Worm (Caenorhabditis elegans): ENCODE measurements around the gene F43C9.2.

DNA sequence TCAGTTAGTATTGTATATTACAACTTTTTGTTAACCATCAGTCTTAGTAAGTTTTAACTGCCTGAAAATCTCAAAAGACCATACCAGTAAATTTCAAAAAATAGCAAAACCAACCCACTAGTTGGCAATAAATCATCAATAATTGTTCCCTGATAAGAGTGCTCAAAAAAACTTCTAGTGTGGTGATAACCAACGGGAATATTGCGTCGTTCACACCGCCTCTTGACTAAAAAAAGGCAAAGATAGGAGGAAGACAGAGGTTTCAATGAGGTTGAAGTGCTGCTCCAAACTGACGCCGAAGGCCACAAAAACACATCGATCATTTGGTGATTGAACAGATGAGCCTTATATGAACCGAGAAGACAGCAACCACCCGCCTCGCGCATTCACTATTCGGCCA, 17.5 kb downstream of the F43C9.2 start:
- no peak for TF ChIP-seq ama-1 (optimal IDR thresholded peaks at IDR 0.05)
- TF ChIP-seq hmg-4 (GFP tag; optimal IDR thresholded peaks at IDR 0.05): no peak
- no peak for TF ChIP-seq B0310.2 (tag; optimal IDR thresholded peaks at IDR 0.05)
- no peak for TF ChIP-seq ceh-36 (tag; optimal IDR thresholded peaks at IDR 0.05)
- no peak for TF ChIP-seq pes-1 (GFP tag; IDR thresholded peaks at IDR 0.05)
- TF ChIP-seq aly-1 (tag; optimal IDR thresholded peaks at IDR 0.05): no peak
- TF ChIP-seq flt-1 (GFP tag; IDR thresholded peaks at IDR 0.05): no peak
- no peak for TF ChIP-seq hnd-1 (tag; optimal IDR thresholded peaks at IDR 0.05)
- no peak for TF ChIP-seq ets-7 (tag; optimal IDR thresholded peaks at IDR 0.05)
- no peak for TF ChIP-seq F13C5.2 (tag; optimal IDR thresholded peaks at IDR 0.05)
- no peak for TF ChIP-seq tbx-37 (GFP tag; conservative IDR thresholded peaks at IDR 0.05)
- TF ChIP-seq sea-1 (GFP tag; conservative IDR thresholded peaks at IDR 0.05): no peak
- TF ChIP-seq hmbx-1 (tag; optimal IDR thresholded peaks at IDR 0.05): no peak

Data from whole organism, early embryonic.